Fruit fly (Drosophila melanogaster) whole organism, embryonic: ENCODE results near the gene Actbeta.
A peak's percentile ranks its signal among the peaks of the same experiment; 100 is the strongest.

Source experiments
- Ada2b ChIP-seq: fragments of 200-800 bp; sonication (Bioruptor generic); IDR thresholded peaks from 2 replicates; pipeline ENCODE4 v1.3.6; 2022; ENCODE audit warnings: missing biosample characterization, missing genetic modification characterization
- Blimp-1 ChIP-seq: fragments of 200-800 bp; sonication (Bioruptor generic); optimal IDR thresholded peaks from 3 replicates; lab custom pipeline; 2018; ENCODE audit warnings: missing biosample characterization, missing genetic modification characterization, mild to moderate bottlenecking, moderate library complexity, missing genetic modification reagents
- CG11247 ChIP-seq: fragments of 200-800 bp; sonication (Bioruptor generic); IDR thresholded peaks from 2 replicates; pipeline ENCODE4 v1.3.6; 2022; ENCODE audit warnings: missing biosample characterization, missing genetic modification characterization
- CG11695 ChIP-seq: fragments of 200-800 bp; sonication (Bioruptor generic); IDR thresholded peaks from 3 replicates; pipeline ENCODE4 v1.3.6; 2022; ENCODE audit warnings: missing biosample characterization, missing genetic modification characterization
- CG12219 ChIP-seq: fragments of 200-800 bp; sonication (Bioruptor generic); optimal IDR thresholded peaks from 3 replicates; lab custom pipeline; 2018; ENCODE audit warnings: missing biosample characterization, mild to moderate bottlenecking, missing genetic modification characterization
- CG12659 ChIP-seq: fragments of 200-800 bp; sonication (Bioruptor generic); optimal IDR thresholded peaks from 3 replicates; lab custom pipeline; 2017; ENCODE audit warnings: mild to moderate bottlenecking, missing biosample characterization, missing genetic modification reagents, missing genetic modification characterization
- CG15514 ChIP-seq: fragments of 200-800 bp; sonication (Bioruptor generic); optimal IDR thresholded peaks from 3 replicates; lab custom pipeline; 2017; ENCODE audit warnings: missing biosample characterization, missing genetic modification characterization, mild to moderate bottlenecking, moderate library complexity, missing genetic modification reagents
- CG16779 ChIP-seq: fragments of 200-800 bp; sonication (Bioruptor generic); IDR thresholded peaks from 2 replicates; pipeline ENCODE4 v1.3.6; 2022; ENCODE audit warnings: missing biosample characterization, missing genetic modification characterization
- CG17612 ChIP-seq: fragments of 200-800 bp; sonication (Bioruptor generic); IDR thresholded peaks from 2 replicates; pipeline ENCODE4 v1.3.6; 2022; ENCODE audit warnings: missing biosample characterization, missing genetic modification characterization
- CG18764 ChIP-seq: fragments of 200-800 bp; sonication (Bioruptor generic); optimal IDR thresholded peaks from 3 replicates; lab custom pipeline; 2016; ENCODE audit warnings: missing biosample characterization, missing genetic modification characterization
- CG30431 ChIP-seq: fragments of 200-800 bp; sonication (Bioruptor generic); optimal IDR thresholded peaks from 2 replicates; lab custom pipeline; 2017; ENCODE audit warnings: missing biosample characterization, missing genetic modification characterization
- CG31441 ChIP-seq: fragments of 200-800 bp; sonication (Bioruptor generic); IDR thresholded peaks from 2 replicates; pipeline ENCODE4 v1.3.6; 2022; ENCODE audit warnings: missing biosample characterization, missing genetic modification characterization
- CG32767 ChIP-seq: fragments of 200-800 bp; sonication (Bioruptor generic); IDR thresholded peaks from 2 replicates; pipeline ENCODE4 v1.3.6; 2022; ENCODE audit warnings: missing biosample characterization, missing genetic modification characterization
- CG34376 ChIP-seq: fragments of 200-800 bp; sonication (Bioruptor generic); optimal IDR thresholded peaks from 2 replicates; lab custom pipeline; 2018; ENCODE audit warnings: missing biosample characterization, mild to moderate bottlenecking, missing genetic modification characterization
- CG3838 ChIP-seq: fragments of 200-800 bp; sonication (Bioruptor generic); optimal IDR thresholded peaks from 3 replicates; lab custom pipeline; 2016; ENCODE audit warnings: missing biosample characterization, missing genetic modification characterization
- CG4730 ChIP-seq: fragments of 200-800 bp; sonication (Bioruptor generic); IDR thresholded peaks from 2 replicates; pipeline ENCODE4 v1.3.6; 2022; ENCODE audit warnings: missing biosample characterization, missing genetic modification characterization
- CG6813 ChIP-seq: fragments of 200-800 bp; sonication (Bioruptor generic); optimal IDR thresholded peaks from 2 replicates; lab custom pipeline; 2017; ENCODE audit warnings: missing biosample characterization, missing genetic modification characterization, mild to moderate bottlenecking, moderate library complexity, missing genetic modification reagents
- CG8765 ChIP-seq: fragments of 200-800 bp; sonication (Bioruptor generic); IDR thresholded peaks from 2 replicates; pipeline ENCODE4 v1.3.6; 2022; ENCODE audit warnings: missing biosample characterization, missing genetic modification characterization
- CG8924 ChIP-seq: fragments of 200-800 bp; optimal IDR thresholded peaks from 3 replicates; lab custom pipeline; 2019; ENCODE audit warnings: missing biosample characterization, mild to moderate bottlenecking, missing genetic modification characterization, moderate library complexity
- HLH54F ChIP-seq: fragments of 200-800 bp; sonication (Bioruptor generic); optimal IDR thresholded peaks from 3 replicates; lab custom pipeline; 2016; ENCODE audit warnings: missing biosample characterization, missing genetic modification characterization
- Mrtf ChIP-seq: fragments of 200-800 bp; sonication (Bioruptor generic); IDR thresholded peaks from 3 replicates; pipeline ENCODE4 v1.3.6; 2022; ENCODE audit warnings: missing biosample characterization, missing genetic modification characterization
- Oli ChIP-seq: fragments of 200-800 bp; sonication (Bioruptor generic); optimal IDR thresholded peaks from 2 replicates; lab custom pipeline; 2018; ENCODE audit warnings: missing biosample characterization, mild to moderate bottlenecking, missing genetic modification characterization, moderate library complexity
- Ravus ChIP-seq: fragments of 200-800 bp; sonication (Bioruptor generic); IDR thresholded peaks from 2 replicates; pipeline ENCODE4 v1.3.6; 2022; ENCODE audit warnings: missing biosample characterization, missing genetic modification characterization
- Rfx ChIP-seq: fragments of 200-800 bp; sonication (Bioruptor generic); IDR thresholded peaks from 2 replicates; pipeline ENCODE4 v1.3.6; 2022; ENCODE audit warnings: missing biosample characterization, missing genetic modification characterization
- Sry-β ChIP-seq: fragments of 200-800 bp; sonication (Bioruptor generic); optimal IDR thresholded peaks from 2 replicates; lab custom pipeline; 2018; ENCODE audit warnings: missing biosample characterization, mild to moderate bottlenecking, missing genetic modification characterization, moderate library complexity
- aop ChIP-seq: fragments of 200-800 bp; sonication (Bioruptor generic); IDR thresholded peaks from 2 replicates; pipeline ENCODE4 v1.3.6; 2022; ENCODE audit warnings: missing biosample characterization, missing genetic modification characterization
- ash1 ChIP-seq: fragments of 200-800 bp; sonication (Bioruptor generic); optimal IDR thresholded peaks from 2 replicates; lab custom pipeline; 2018; ENCODE audit warnings: missing biosample characterization, mild to moderate bottlenecking, missing genetic modification characterization
- bab2 ChIP-seq: fragments of 200-800 bp; sonication (Bioruptor generic); optimal IDR thresholded peaks from 2 replicates; lab custom pipeline; 2016; ENCODE audit warnings: missing biosample characterization, missing genetic modification characterization
- bsh ChIP-seq, 2 experiments: fragments of 200-800 bp; sonication (Bioruptor generic); optimal IDR thresholded peaks; 2 replicates each; lab custom pipeline; 2017 to 2018; ENCODE audit warnings: mild to moderate bottlenecking in 2 of 2, missing biosample characterization in 2 of 2, missing genetic modification characterization in 2 of 2, moderate library complexity in 1 of 2
- cg ChIP-seq: fragments of 200-800 bp; sonication (Bioruptor generic); optimal IDR thresholded peaks from 3 replicates; lab custom pipeline; 2019; ENCODE audit warnings: missing biosample characterization, mild to moderate bottlenecking, missing genetic modification characterization, moderate library complexity
- crc ChIP-seq: fragments of 200-800 bp; sonication (Bioruptor generic); optimal IDR thresholded peaks from 2 replicates; lab custom pipeline; 2016; ENCODE audit warnings: missing biosample characterization, missing genetic modification characterization
- da ChIP-seq: fragments of 200-800 bp; sonication (Bioruptor generic); optimal IDR thresholded peaks from 2 replicates; lab custom pipeline; 2016; ENCODE audit warnings: missing biosample characterization, missing genetic modification characterization
- dimm ChIP-seq: fragments of 200-800 bp; sonication (Bioruptor generic); IDR thresholded peaks from 2 replicates; pipeline ENCODE4 v1.3.6; 2022; ENCODE audit warnings: missing biosample characterization, missing genetic modification characterization
- dysf ChIP-seq: fragments of 200-800 bp; sonication (Bioruptor generic); IDR thresholded peaks from 3 replicates; pipeline ENCODE4 v1.3.6; 2022; ENCODE audit warnings: missing biosample characterization, missing genetic modification characterization
- fru ChIP-seq: fragments of >200 bp; optimal IDR thresholded peaks from 2 replicates; lab custom pipeline; 2017
- gcm ChIP-seq: fragments of 200-800 bp; sonication (Bioruptor generic); optimal IDR thresholded peaks from 2 replicates; lab custom pipeline; 2019; ENCODE audit warnings: missing biosample characterization, mild to moderate bottlenecking, missing genetic modification characterization, moderate library complexity
- h ChIP-seq: fragments of >200 bp; optimal IDR thresholded peaks from 2 replicates; lab custom pipeline; 2017
- kah ChIP-seq: fragments of 200-800 bp; sonication (Bioruptor generic); optimal IDR thresholded peaks from 2 replicates; lab custom pipeline; 2018; ENCODE audit warnings: missing biosample characterization, mild to moderate bottlenecking, missing genetic modification characterization
- mam ChIP-seq: fragments of 200-800 bp; sonication (Bioruptor generic); optimal IDR thresholded peaks from 3 replicates; lab custom pipeline; 2016; ENCODE audit warnings: missing biosample characterization, missing genetic modification characterization
- mirr ChIP-seq: fragments of 200-800 bp; sonication (Bioruptor generic); optimal IDR thresholded peaks from 3 replicates; lab custom pipeline; 2018; ENCODE audit warnings: missing biosample characterization, mild to moderate bottlenecking, missing genetic modification characterization
- prd ChIP-seq, 3 experiments: fragments of >200 bp in 2 of 3; fragments of 200-800 bp in 1 of 3; sonication (Bioruptor generic) in 1 of 3; optimal IDR thresholded peaks in 2 of 3; IDR thresholded peaks in 1 of 3; 2 replicates in 2 of 3; 3 replicates in 1 of 3; pipeline versions ENCODE4 v1.3.6 to Lab custom; 2017 to 2022; ENCODE audit warnings: missing biosample characterization in 1 of 3, missing genetic modification characterization in 1 of 3
- pzg ChIP-seq: fragments of 200-800 bp; sonication (Bioruptor generic); optimal IDR thresholded peaks from 3 replicates; lab custom pipeline; 2018; ENCODE audit warnings: missing biosample characterization, mild to moderate bottlenecking, missing genetic modification characterization, moderate library complexity
- salm ChIP-seq: fragments of 200-800 bp; sonication (Bioruptor generic); optimal IDR thresholded peaks from 2 replicates; lab custom pipeline; 2018; ENCODE audit warnings: missing biosample characterization, mild to moderate bottlenecking, missing genetic modification characterization
- sima ChIP-seq: fragments of 200-800 bp; sonication (Bioruptor generic); optimal IDR thresholded peaks from 2 replicates; lab custom pipeline; 2016; ENCODE audit warnings: missing biosample characterization, missing genetic modification characterization
- so ChIP-seq: fragments of 200-800 bp; sonication (Bioruptor generic); IDR thresholded peaks from 3 replicates; pipeline ENCODE4 v1.3.6; 2022; ENCODE audit warnings: missing biosample characterization, missing genetic modification characterization
- ssp ChIP-seq: fragments of 200-800 bp; sonication (Bioruptor generic); IDR thresholded peaks from 2 replicates; pipeline ENCODE4 v1.3.6; 2022; ENCODE audit warnings: missing biosample characterization, missing genetic modification characterization
- tap ChIP-seq: fragments of 200-800 bp; optimal IDR thresholded peaks from 3 replicates; lab custom pipeline; 2019; ENCODE audit warnings: missing biosample characterization, mild to moderate bottlenecking, missing genetic modification characterization, moderate library complexity
- tin ChIP-seq: fragments of 200-800 bp; sonication (Bioruptor generic); optimal IDR thresholded peaks from 3 replicates; lab custom pipeline; 2016; ENCODE audit warnings: missing biosample characterization, missing genetic modification characterization
- vvl ChIP-seq: fragments of 200-800 bp; sonication (Bioruptor generic); IDR thresholded peaks from 2 replicates; pipeline ENCODE4 v1.3.6; 2022; ENCODE audit warnings: missing biosample characterization, missing genetic modification characterization
- zen ChIP-seq: fragments of 200-800 bp; sonication (Bioruptor generic); optimal IDR thresholded peaks from 3 replicates; lab custom pipeline; 2018; ENCODE audit warnings: missing biosample characterization, mild to moderate bottlenecking, missing genetic modification characterization, moderate library complexity
- zf30C ChIP-seq: fragments of 200-800 bp; sonication (Bioruptor generic); optimal IDR thresholded peaks from 3 replicates; lab custom pipeline; 2018; ENCODE audit warnings: missing biosample characterization, mild to moderate bottlenecking, missing genetic modification characterization

The Actbeta gene

dm6 chr4:1084326-1085062 lies at the start of gene Actbeta (continued):
- TF ChIP-seq gcm (no peak), ash1 (GFP tag; lab: Kevin White, UChicago) (no peak), CG11695 (GFP tag; lab: Robert Waterston, UW) (no peak), prd (optimal IDR thresholded peaks at IDR 0.05; lab: Kevin White, UChicago) (no peak), prd (GFP tag; IDR thresholded peaks at IDR 0.05; lab: Robert Waterston, UW) (no peak), CG4730 (GFP tag; lab: Robert Waterston, UW) (no peak), crc (GFP tag; lab: Kevin White, UChicago) (no peak), CG12219 (GFP tag; lab: Kevin White, UChicago) (no peak), CG31441 (no peak), CG12659 (GFP tag; lab: Kevin White, UChicago) (peak; percentile 43), CG18764 (no peak), mirr (GFP tag; lab: Kevin White, UChicago) (no peak), CG3838 (no peak), Ravus (no peak), vvl (no peak), CG6813 (GFP tag; lab: Kevin White, UChicago) (no peak), Blimp-1 (no peak), tap (tag; lab: Kevin White, UChicago) (no peak), pzg (GFP tag; lab: Kevin White, UChicago) (peak; percentile 81), ssp (no peak), aop (GFP tag; lab: Robert Waterston, UW) (no peak), CG11247 (GFP tag; lab: Robert Waterston, UW) (no peak), fru (lab: Kevin White, UChicago) (no peak), CG8924 (no peak), CG8765 (GFP tag; lab: Robert Waterston, UW) (no peak), dysf (GFP tag; lab: Robert Waterston, UW) (no peak), CG15514 (GFP tag; lab: Kevin White, UChicago) (no peak), mam (GFP tag; lab: Kevin White, UChicago) (no peak), kah (GFP tag; lab: Kevin White, UChicago) (no peak), Oli (tag; lab: Kevin White, UChicago) (no peak), CG32767 (GFP tag; lab: Robert Waterston, UW) (no peak), Ada2b (no peak), cg (no peak), tin (GFP tag; lab: Kevin White, UChicago) (no peak), Sry-β (GFP tag; lab: Kevin White, UChicago) (no peak), sima (GFP tag; lab: Kevin White, UChicago) (no peak), so (GFP tag; lab: Robert Waterston, UW) (no peak), zf30C (GFP tag; lab: Kevin White, UChicago) (no peak), bab2 (GFP tag; lab: Kevin White, UChicago) (no peak), CG17612 (GFP tag; lab: Robert Waterston, UW) (no peak), HLH54F (GFP tag; lab: Kevin White, UChicago) (no peak), h (lab: Kevin White, UChicago) (no peak), CG30431 (GFP tag; lab: Kevin White, UChicago) (no peak), salm (tag; lab: Kevin White, UChicago) (no peak), bsh (GFP tag; optimal IDR thresholded peaks at IDR 0.05; lab: Kevin White, UChicago) (no peak), CG16779 (GFP tag; lab: Robert Waterston, UW) (no peak), Mrtf (GFP tag; lab: Robert Waterston, UW) (no peak), CG34376 (GFP tag; lab: Kevin White, UChicago) (no peak), da (GFP tag; lab: Kevin White, UChicago) (no peak), dimm (no peak), Rfx (GFP tag; lab: Robert Waterston, UW) (no peak), zen (tag; lab: Kevin White, UChicago) (no peak)
